Fruit fly (Drosophila melanogaster): ENCODE results near the gene OXA1L.

Gene OXA1L

DNA sequence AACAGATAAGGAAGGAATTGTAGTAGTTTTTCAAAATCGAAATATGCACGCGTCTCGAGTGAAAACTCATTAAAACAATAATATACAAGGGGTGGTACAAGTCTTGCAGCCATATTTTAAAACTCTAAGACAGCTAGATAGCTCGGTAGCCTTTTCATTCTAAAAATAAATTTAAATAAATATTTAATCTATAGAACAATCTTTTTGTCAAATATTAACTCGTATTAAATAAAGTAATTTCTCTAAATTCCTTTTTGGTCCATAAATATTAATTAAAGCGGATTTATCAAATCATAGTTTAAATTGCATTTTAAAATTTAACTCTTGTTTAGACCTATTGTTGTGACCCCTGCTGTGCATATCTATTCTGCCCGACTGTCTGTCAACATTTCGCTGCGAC is 43.0 kb downstream of the OXA1L start (continued):
- peak; percentile 50 for TF ChIP-seq CG30403 (GFP tag; optimal IDR thresholded peaks at IDR 0.05)
- TF ChIP-seq tin (GFP tag; optimal IDR thresholded peaks at IDR 0.05), result peak; percentile 29
- TF ChIP-seq CG18619 (GFP tag; optimal IDR thresholded peaks at IDR 0.05), result peak; percentile 43
- TF ChIP-seq pan (optimal IDR thresholded peaks at IDR 0.05), result no peak
- peak in 1 of 2 experiments; percentile 49 for TF ChIP-seq pan (GFP tag; optimal IDR thresholded peaks at IDR 0.05 in 1 of 2, IDR thresholded peaks at IDR 0.05 in 1 of 2)
- TF ChIP-seq lab (GFP tag; optimal IDR thresholded peaks at IDR 0.05), result no peak
- no peak for TF ChIP-seq inv (GFP tag; IDR thresholded peaks at IDR 0.05; ENCODE audit: partially characterized antibody)
- peak; percentile 38 for TF ChIP-seq org-1 (GFP tag; optimal IDR thresholded peaks at IDR 0.05)
- TF ChIP-seq ara (GFP tag; IDR thresholded peaks at IDR 0.05), result peak; percentile 58; the same call in 1 of the 2 replicates
- TF ChIP-seq CoRest (tag; optimal IDR thresholded peaks at IDR 0.05), result peak; percentile 77
- peak; percentile 47; the same call in 1 of the 3 replicates for TF ChIP-seq dysf (GFP tag; IDR thresholded peaks at IDR 0.05)
- TF ChIP-seq CG30431 (GFP tag; optimal IDR thresholded peaks at IDR 0.05), result peak; percentile 41
- no peak for TF ChIP-seq corto (GFP tag; optimal IDR thresholded peaks at IDR 0.05)
- peak; percentile 43 for TF ChIP-seq nerfin-1 (tag; optimal IDR thresholded peaks at IDR 0.05)
- TF ChIP-seq CG17328 (GFP tag; IDR thresholded peaks at IDR 0.05), result peak; percentile 23; the same call in 1 of the 2 replicates
- peak; percentile 81 for TF ChIP-seq CG10267 (tag; optimal IDR thresholded peaks at IDR 0.05)
- peak; percentile 22; the same call in 1 of the 3 replicates for TF ChIP-seq ken (GFP tag; IDR thresholded peaks at IDR 0.05)
- peak; percentile 17 for TF ChIP-seq CG12942 (GFP tag; optimal IDR thresholded peaks at IDR 0.05)
- TF ChIP-seq Vsx1 (GFP tag; optimal IDR thresholded peaks at IDR 0.05), result peak; percentile 31
- peak in 1 of 2 experiments; percentile 18 for TF ChIP-seq Hr78 (GFP tag; optimal IDR thresholded peaks at IDR 0.05)
- TF ChIP-seq Fer3 (tag; optimal IDR thresholded peaks at IDR 0.05), result peak; percentile 10
- TF ChIP-seq nau (GFP tag; optimal IDR thresholded peaks at IDR 0.05), result peak; percentile 47
- peak; percentile 20 for TF ChIP-seq Hmr (GFP tag; optimal IDR thresholded peaks at IDR 0.05)
- TF ChIP-seq Sox102F (GFP tag; optimal IDR thresholded peaks at IDR 0.05), result peak; percentile 58
- TF ChIP-seq schlank (tag; optimal IDR thresholded peaks at IDR 0.05), result no peak
- no peak for TF ChIP-seq Ravus (GFP tag; IDR thresholded peaks at IDR 0.05)
- TF ChIP-seq Rx (GFP tag; IDR thresholded peaks at IDR 0.05), result 0 out of 2 replicates have a peak, but pooled peaks have one; percentile 6
- TF ChIP-seq Ptx1 (GFP tag; IDR thresholded peaks at IDR 0.05), result peak; percentile 47; the same call in 1 of the 2 replicates
- no peak for TF ChIP-seq rib (GFP tag; IDR thresholded peaks at IDR 0.05)
- no peak for TF ChIP-seq C15 (GFP tag; IDR thresholded peaks at IDR 0.05)
- TF ChIP-seq CG12391 (tag; optimal IDR thresholded peaks at IDR 0.05), result peak; percentile 76
- peak; percentile 92 for TF ChIP-seq CG18262 (tag; optimal IDR thresholded peaks at IDR 0.05)
- 0 out of 2 replicates have a peak, but pooled peaks have one; percentile 16 for TF ChIP-seq esg (GFP tag; conservative IDR thresholded peaks at IDR 0.05)
- peak; percentile 81 for TF ChIP-seq CG15696 (tag; optimal IDR thresholded peaks at IDR 0.05)
- TF ChIP-seq emc (GFP tag; optimal IDR thresholded peaks at IDR 0.05), result no peak
- peak; percentile 44 for TF ChIP-seq odd (GFP tag; optimal IDR thresholded peaks at IDR 0.05)
- peak; percentile 64 for TF ChIP-seq CG13775 (GFP tag; optimal IDR thresholded peaks at IDR 0.05)
- 0 out of 2 replicates have a peak, but pooled peaks have one; percentile 38 for TF ChIP-seq CG7372 (GFP tag; IDR thresholded peaks at IDR 0.05)
- TF ChIP-seq her (GFP tag; optimal IDR thresholded peaks at IDR 0.05), result no peak
- peak in 1 of 3 experiments; percentile 93 for TF ChIP-seq lola (GFP tag; optimal IDR thresholded peaks at IDR 0.05)
- peak; percentile 35; the same call in 1 of the 2 replicates for TF ChIP-seq CG10959 (GFP tag; IDR thresholded peaks at IDR 0.05)
- TF ChIP-seq grn (GFP tag; optimal IDR thresholded peaks at IDR 0.05), result no peak
- peak; percentile 15 for TF ChIP-seq salm (tag; optimal IDR thresholded peaks at IDR 0.05)
- TF ChIP-seq CG7839 (tag; optimal IDR thresholded peaks at IDR 0.05), result peak; percentile 77
- TF ChIP-seq Six4 (GFP tag; optimal IDR thresholded peaks at IDR 0.05), result peak; percentile 17
- peak; percentile 18 for TF ChIP-seq CG10654 (GFP tag; optimal IDR thresholded peaks at IDR 0.05)
- TF ChIP-seq CG4820 (GFP tag; optimal IDR thresholded peaks at IDR 0.05), result peak; percentile 47
- TF ChIP-seq dpn (GFP tag; optimal IDR thresholded peaks at IDR 0.05), result peak in 1 of 2 experiments; percentile 35
- TF ChIP-seq ind (GFP tag; optimal IDR thresholded peaks at IDR 0.05), result peak; percentile 4
- no peak for TF ChIP-seq sr (GFP tag; IDR thresholded peaks at IDR 0.05)
